Fruit fly (Drosophila melanogaster): ENCODE measurements around the gene CG17068.

- TF ChIP-seq EcR (GFP tag; optimal IDR thresholded peaks at IDR 0.05) (no peak), psq (optimal IDR thresholded peaks at IDR 0.05) (no peak), usp (GFP tag; optimal IDR thresholded peaks at IDR 0.05) (no peak), pan (optimal IDR thresholded peaks at IDR 0.05) (no peak), Dll (optimal IDR thresholded peaks at IDR 0.05) (no peak)
These were observed 11.9 kb downstream of the CG17068 start for dm6 chrX:20238736-20239607.
